Worm (Caenorhabditis elegans) whole organism, mixed stage, embryonic: ENCODE data around the gene Y54G2A.41.
A peak's percentile ranks its signal among the peaks of the same experiment; 100 is the strongest.

Experiments used
- bed-3 ChIP-seq: fragments of 200-800 bp; sonication (Bioruptor generic); optimal IDR thresholded peaks from 3 replicates; lab custom pipeline; 2018; ENCODE audit warnings: mild to moderate bottlenecking, missing genetic modification characterization, moderate library complexity, missing compliant biosample characterization
- blmp-1 ChIP-seq: fragments of 150-350 bp; optimal IDR thresholded peaks from 2 replicates; lab custom pipeline; 2014; ENCODE audit warnings: missing biosample characterization, missing genetic modification characterization
- ceh-39 ChIP-seq: fragments of 150-350 bp; optimal IDR thresholded peaks from 2 replicates; lab custom pipeline; 2014; ENCODE audit warnings: missing biosample characterization, missing genetic modification characterization
- elt-3 ChIP-seq: fragments of 150-350 bp; optimal IDR thresholded peaks from 2 replicates; lab custom pipeline; 2014; ENCODE audit warnings: missing biosample characterization, missing genetic modification characterization
- nhr-12 ChIP-seq: fragments of 150-350 bp; optimal IDR thresholded peaks from 2 replicates; lab custom pipeline; 2014; ENCODE audit warnings: missing biosample characterization, missing genetic modification characterization
- nhr-28 ChIP-seq: fragments of 150-350 bp; optimal IDR thresholded peaks from 2 replicates; lab custom pipeline; 2014; ENCODE audit warnings: missing biosample characterization, missing genetic modification characterization
- nhr-76 ChIP-seq: sonication (generic microtip); optimal IDR thresholded peaks from 2 replicates; lab custom pipeline; 2017; ENCODE audit warnings: missing biosample characterization, missing genetic modification characterization
- pha-4 ChIP-seq: fragments of 150-350 bp; optimal IDR thresholded peaks from 2 replicates; lab custom pipeline; 2018; ENCODE audit warnings: missing biosample characterization, missing genetic modification reagents, missing genetic modification characterization
- unc-120 ChIP-seq: sonication (generic microtip); optimal IDR thresholded peaks from 2 replicates; lab custom pipeline; 2017; ENCODE audit warnings: missing genetic modification characterization, missing compliant biosample characterization; ENCODE audit not compliant: poor library complexity, severe bottlenecking
- unc-39 ChIP-seq: fragments of 150-350 bp; optimal IDR thresholded peaks from 2 replicates; lab custom pipeline; 2014; ENCODE audit warnings: missing biosample characterization, missing genetic modification characterization
- ztf-11 ChIP-seq: fragments of 150-350 bp; optimal IDR thresholded peaks from 2 replicates; lab custom pipeline; 2014; ENCODE audit warnings: missing biosample characterization, missing genetic modification characterization

DNA sequence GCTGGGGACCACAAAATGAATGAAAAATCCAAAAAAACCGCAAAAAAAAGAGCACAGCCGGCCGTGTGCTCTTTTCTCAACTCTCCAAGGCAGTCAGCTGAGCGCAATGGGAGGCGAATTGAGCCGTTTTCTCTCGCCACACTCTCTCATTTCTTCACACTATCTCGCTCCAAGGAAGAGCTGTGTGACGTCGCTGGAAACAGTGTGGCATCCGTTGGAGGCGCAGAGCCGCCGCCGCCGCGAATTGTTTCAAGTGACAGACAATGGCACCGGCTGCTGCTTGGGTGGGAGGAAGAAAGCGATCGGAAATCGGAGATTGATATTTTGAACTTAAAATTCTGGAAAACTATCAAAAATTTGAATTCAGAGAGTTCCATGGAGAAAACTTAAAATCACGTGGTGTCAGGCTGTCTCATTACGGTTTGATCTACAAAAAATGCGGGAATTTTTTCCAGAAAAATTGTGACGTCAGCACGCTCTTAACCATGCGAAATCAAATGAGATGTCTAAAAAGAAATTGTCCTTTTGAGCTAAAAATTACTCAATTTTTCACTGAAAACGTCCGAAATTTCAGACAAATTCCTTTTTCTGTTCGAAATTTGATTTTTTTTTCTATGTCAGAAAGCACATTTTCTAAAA is 24.4 kb downstream of the Y54G2A.41 start:
- TF ChIP-seq nhr-12 (no peak), ztf-11 (tag; lab: Kevin White, UChicago) (no peak), ceh-39 (tag; lab: Kevin White, UChicago) (no peak), bed-3 (no peak), blmp-1 (tag; lab: Kevin White, UChicago) (no peak), unc-120 (tag; lab: Kevin White, UChicago) (peak; percentile 51), nhr-28 (tag; lab: Kevin White, UChicago) (no peak), nhr-76 (tag; lab: Kevin White, UChicago) (no peak), unc-39 (tag; lab: Kevin White, UChicago) (no peak), elt-3 (tag; lab: Kevin White, UChicago) (no peak), pha-4 (tag; lab: Kevin White, UChicago) (no peak)
